Worm (Caenorhabditis elegans) whole organism, L2 larva: ENCODE data around the gene str-129.

Experiments
- C34F6.9 ChIP-seq: fragments of 150-350 bp; optimal IDR thresholded peaks from 2 replicates; lab custom pipeline; 2014; ENCODE audit warnings: missing biosample characterization, missing genetic modification characterization
- R02D3.7 ChIP-seq: fragments of 150-350 bp; optimal IDR thresholded peaks from 2 replicates; lab custom pipeline; 2014; ENCODE audit warnings: missing biosample characterization, missing genetic modification characterization
- Y55F3AM.14 ChIP-seq: fragments of 200-800 bp; sonication (Bioruptor generic); optimal IDR thresholded peaks from 2 replicates; lab custom pipeline; 2018; ENCODE audit warnings: mild to moderate bottlenecking, missing genetic modification characterization, missing compliant biosample characterization
- alr-1 ChIP-seq: fragments of 150-350 bp; optimal IDR thresholded peaks from 2 replicates; lab custom pipeline; 2014; ENCODE audit warnings: missing biosample characterization, missing genetic modification characterization
- aly-2 ChIP-seq: fragments of 150-350 bp; optimal IDR thresholded peaks from 2 replicates; lab custom pipeline; 2014; ENCODE audit warnings: missing biosample characterization, missing genetic modification characterization
- ama-1 ChIP-seq: fragments of 150-350 bp; optimal IDR thresholded peaks from 2 replicates; lab custom pipeline; 2018; ENCODE audit warnings: inconsistent platforms
- blmp-1 ChIP-seq: sonication (generic microtip); optimal IDR thresholded peaks from 2 replicates; lab custom pipeline; 2017; ENCODE audit warnings: missing genetic modification characterization, mild to moderate bottlenecking, missing compliant biosample characterization, antibody characterized with exemption, moderate library complexity; ENCODE audit not compliant: insufficient read depth
- ceh-82 ChIP-seq: fragments of 150-350 bp; optimal IDR thresholded peaks from 2 replicates; lab custom pipeline; 2014; ENCODE audit warnings: missing biosample characterization, missing genetic modification characterization
- crh-2 ChIP-seq: sonication (generic microtip); optimal IDR thresholded peaks from 2 replicates; lab custom pipeline; 2017; ENCODE audit warnings: missing biosample characterization, missing genetic modification characterization
- elt-1 ChIP-seq: fragments of 150-350 bp; optimal IDR thresholded peaks from 2 replicates; lab custom pipeline; 2014; ENCODE audit warnings: missing biosample characterization, missing genetic modification characterization
- elt-3 ChIP-seq: sonication (generic microtip); optimal IDR thresholded peaks from 2 replicates; lab custom pipeline; 2017; ENCODE audit warnings: missing biosample characterization, missing genetic modification characterization
- lin-13 ChIP-seq: fragments of 150-350 bp; optimal IDR thresholded peaks from 2 replicates; lab custom pipeline; 2014; ENCODE audit warnings: missing biosample characterization, missing genetic modification reagents, missing genetic modification characterization
- lin-39 ChIP-seq: fragments of 150-350 bp; optimal IDR thresholded peaks from 2 replicates; lab custom pipeline; 2014; ENCODE audit warnings: missing biosample characterization, missing genetic modification reagents, missing genetic modification characterization
- lsy-2 ChIP-seq, 2 experiments: fragments of 150-350 bp in 1 of 2; sonication (generic microtip) in 1 of 2; optimal IDR thresholded peaks; 2 replicates each; lab custom pipeline; 2014 to 2017; ENCODE audit warnings: missing biosample characterization in 2 of 2, missing genetic modification characterization in 2 of 2
- mab-5 ChIP-seq: fragments of 150-350 bp; optimal IDR thresholded peaks from 2 replicates; lab custom pipeline; 2014; ENCODE audit warnings: missing biosample characterization, missing genetic modification characterization
- mbf-1 ChIP-seq: sonication (generic microtip); optimal IDR thresholded peaks from 2 replicates; lab custom pipeline; 2017; ENCODE audit warnings: missing biosample characterization, missing genetic modification characterization
- mdl-1 ChIP-seq, 2 experiments: fragments of 150-350 bp in 1 of 2; sonication (generic microtip) in 1 of 2; optimal IDR thresholded peaks; 2 replicates each; lab custom pipeline; 2017; ENCODE audit warnings: missing biosample characterization in 2 of 2, missing genetic modification characterization in 2 of 2
- nhr-10 ChIP-seq: sonication (generic microtip); optimal IDR thresholded peaks from 2 replicates; lab custom pipeline; 2017; ENCODE audit warnings: missing biosample characterization, missing genetic modification characterization
- nhr-11 ChIP-seq: fragments of 150-350 bp; optimal IDR thresholded peaks from 2 replicates; lab custom pipeline; 2014; ENCODE audit warnings: missing biosample characterization, missing genetic modification characterization
- nhr-12 ChIP-seq: fragments of 150-350 bp; optimal IDR thresholded peaks from 2 replicates; lab custom pipeline; 2014; ENCODE audit warnings: missing biosample characterization, missing genetic modification characterization
- nhr-129 ChIP-seq: fragments of 150-350 bp; optimal IDR thresholded peaks from 2 replicates; lab custom pipeline; 2014; ENCODE audit warnings: missing biosample characterization, missing genetic modification characterization
- nhr-21 ChIP-seq: fragments of 150-350 bp; optimal IDR thresholded peaks from 2 replicates; lab custom pipeline; 2014; ENCODE audit warnings: missing biosample characterization, missing genetic modification characterization
- nhr-23 ChIP-seq: fragments of 150-350 bp; optimal IDR thresholded peaks from 2 replicates; lab custom pipeline; 2014; ENCODE audit warnings: missing biosample characterization, missing genetic modification reagents, missing genetic modification characterization
- nhr-237 ChIP-seq: fragments of 150-350 bp; optimal IDR thresholded peaks from 2 replicates; lab custom pipeline; 2014; ENCODE audit warnings: missing biosample characterization, missing genetic modification characterization
- nhr-77 ChIP-seq: fragments of 150-350 bp; optimal IDR thresholded peaks from 2 replicates; lab custom pipeline; 2014; ENCODE audit warnings: missing biosample characterization, missing genetic modification characterization
- peb-1 ChIP-seq: fragments of 150-350 bp; optimal IDR thresholded peaks from 2 replicates; lab custom pipeline; 2014; ENCODE audit warnings: missing biosample characterization, missing genetic modification characterization
- skn-1 ChIP-seq: sonication (generic microtip); optimal IDR thresholded peaks from 2 replicates; lab custom pipeline; 2017; ENCODE audit warnings: missing biosample characterization, missing genetic modification characterization
- sma-3 ChIP-seq: sonication (generic microtip); optimal IDR thresholded peaks from 2 replicates; lab custom pipeline; 2016; ENCODE audit warnings: missing genetic modification reagents, missing genetic modification characterization, missing compliant biosample characterization
- unc-55 ChIP-seq: fragments of 150-350 bp; sonication (generic microtip); optimal IDR thresholded peaks from 3 replicates; lab custom pipeline; 2014; ENCODE audit warnings: missing biosample characterization, missing genetic modification reagents, missing genetic modification characterization
- unc-62 ChIP-seq: fragments of 150-350 bp; optimal IDR thresholded peaks from 2 replicates; lab custom pipeline; 2014; ENCODE audit warnings: missing biosample characterization, missing genetic modification reagents, missing genetic modification characterization
- ztf-1 ChIP-seq: fragments of 200-800 bp; sonication (Bioruptor generic); conservative IDR thresholded peaks from 2 replicates; pipeline ENCODE4 v1.3.6; 2022; ENCODE audit warnings: missing genetic modification characterization, missing compliant biosample characterization
- ztf-11 ChIP-seq: sonication (generic microtip); optimal IDR thresholded peaks from 2 replicates; lab custom pipeline; 2017; ENCODE audit warnings: missing biosample characterization, missing genetic modification characterization
- ztf-4 ChIP-seq: fragments of 150-350 bp; optimal IDR thresholded peaks from 2 replicates; lab custom pipeline; 2014; ENCODE audit warnings: missing biosample characterization, missing genetic modification characterization

Gene str-129

ce11 chrV:8072047-8072446 lies 20.2 kb downstream of the str-129 start, which contains the start of gene str-144:
str-144 (minus strand) TSS chrV:8072147.
- TF ChIP-seq lin-39 (tag; lab: Kevin White, UChicago) (no peak), nhr-129 (tag; lab: Kevin White, UChicago) (no peak), ztf-1 (no peak), C34F6.9 (tag; lab: Kevin White, UChicago) (no peak), nhr-11 (no peak), peb-1 (tag; lab: Kevin White, UChicago) (no peak)

DNA sequence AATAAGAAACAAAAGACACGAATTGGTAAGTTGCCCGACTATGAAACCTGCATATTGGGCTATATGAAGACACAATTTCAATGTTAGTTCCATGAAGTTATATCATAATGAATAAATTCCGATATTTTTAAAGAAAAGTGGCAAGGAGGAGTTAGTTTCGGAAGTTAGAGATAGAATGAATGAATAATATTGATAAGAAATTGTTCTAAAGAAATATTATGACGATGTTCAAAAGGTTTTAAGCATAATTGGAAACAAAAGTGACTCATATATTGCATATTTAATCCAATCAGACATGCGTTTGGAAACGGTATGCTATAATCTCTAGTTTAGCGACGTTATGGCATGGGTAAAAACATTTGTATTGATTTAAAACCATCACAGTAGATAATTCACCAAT lies 22.6 kb downstream of the str-129 start, which contains the start of gene str-143:
Gene str-143, minus strand, starts transcription at position 101 of the 400 bp plus-strand sequence.
- TF ChIP-seq nhr-12 (tag; lab: Kevin White, UChicago), result no peak
- no peak for TF ChIP-seq nhr-11
- TF ChIP-seq aly-2 (tag; lab: Kevin White, UChicago), result no peak
- no peak for TF ChIP-seq alr-1 (tag; lab: Kevin White, UChicago)
- TF ChIP-seq unc-62 (GFP tag; lab: Kevin White, UChicago), result no peak
- no peak for TF ChIP-seq nhr-23 (tag; lab: Kevin White, UChicago)
- TF ChIP-seq nhr-77, result no peak
- no peak for TF ChIP-seq ztf-1
- TF ChIP-seq skn-1, result no peak
- no peak for TF ChIP-seq unc-55 (GFP tag; lab: Kevin White, UChicago)
- no peak for TF ChIP-seq nhr-10 (tag; lab: Kevin White, UChicago)
- TF ChIP-seq mbf-1 (tag; lab: Kevin White, UChicago), result no peak
- TF ChIP-seq ceh-82, result no peak

- no peak for TF ChIP-seq C34F6.9 (tag; lab: Kevin White, UChicago)
- TF ChIP-seq alr-1 (tag; lab: Kevin White, UChicago), result no peak
- no peak for TF ChIP-seq lsy-2 (tag; optimal IDR thresholded peaks at IDR 0.05; lab: Kevin White, UChicago)
- TF ChIP-seq nhr-237 (tag; lab: Kevin White, UChicago), result no peak
- no peak for TF ChIP-seq nhr-11
Measured at ce11 chrV:8067800-8068199, 24.5 kb downstream of the str-129 start, which contains the start of gene str-140. str-140 (minus strand) TSS chrV:8067900.

ce11 chrV:8062074-8062473 lies 30.2 kb downstream of the str-129 start, which contains the start of gene str-139:
str-139 (minus strand) TSS chrV:8062174.
- TF ChIP-seq Y55F3AM.14 (GFP tag; lab: Kevin White, UChicago) (no peak), ztf-11 (no peak), nhr-21 (no peak), mdl-1 (tag; optimal IDR thresholded peaks at IDR 0.05; lab: Kevin White, UChicago) (no peak), ama-1 (lab: Kevin White, UChicago) (no peak), blmp-1 (tag; lab: Kevin White, UChicago) (no peak)

DNA sequence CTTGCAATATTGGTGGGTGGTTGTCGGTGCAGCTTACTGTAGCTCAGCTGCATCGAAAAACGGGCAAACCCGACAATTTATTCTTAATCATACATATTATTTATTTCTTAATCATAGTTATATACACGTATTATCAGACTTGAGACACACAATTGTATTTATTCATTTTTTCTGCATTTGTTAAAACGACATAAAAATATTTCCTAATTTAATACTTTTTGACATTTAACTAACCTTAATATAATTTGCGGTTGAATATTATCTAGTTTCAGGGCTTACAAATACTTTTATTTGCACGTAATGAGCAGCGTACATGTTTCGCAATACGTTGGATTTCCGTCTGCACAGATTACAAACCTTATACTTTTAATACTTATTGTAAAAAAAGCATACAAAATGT lies 33.9 kb downstream of the str-129 start, which contains the start of gene str-138:
Gene str-138, plus strand, starts transcription at position 301 of the 400 bp plus-strand sequence.
- TF ChIP-seq mbf-1 (tag; lab: Kevin White, UChicago) (no peak), peb-1 (tag; lab: Kevin White, UChicago) (no peak), ama-1 (lab: Kevin White, UChicago) (no peak), R02D3.7 (tag; lab: Kevin White, UChicago) (no peak), sma-3 (GFP tag; lab: Kevin White, UChicago) (no peak), crh-2 (tag; lab: Kevin White, UChicago) (no peak), lin-13 (GFP tag; lab: Kevin White, UChicago) (no peak), mab-5 (tag; lab: Kevin White, UChicago) (no peak), ztf-11 (no peak), elt-3 (tag; lab: Kevin White, UChicago) (no peak), elt-1 (no peak), aly-2 (tag; lab: Kevin White, UChicago) (no peak), nhr-21 (no peak), ztf-4 (tag; lab: Kevin White, UChicago) (no peak), Y55F3AM.14 (GFP tag; lab: Kevin White, UChicago) (no peak), lsy-2 (tag; optimal IDR thresholded peaks at IDR 0.05; lab: Kevin White, UChicago) (no peak), nhr-12 (tag; lab: Kevin White, UChicago) (no peak), unc-62 (GFP tag; lab: Kevin White, UChicago) (no peak), unc-55 (GFP tag; lab: Kevin White, UChicago) (no peak)
